Worm (Caenorhabditis elegans) whole organism, L4 larva: Measurements from ENCODE around the gene rps-30.

ENCODE experiments used
- Y48G9A.11 ChIP-seq: fragments of 200-800 bp; sonication (Bioruptor generic); IDR thresholded peaks from 2 replicates; pipeline ENCODE4 v1.3.6; 2022; ENCODE audit warnings: missing genetic modification reagents, missing genetic modification characterization, missing compliant biosample characterization
- ZK546.5 ChIP-seq, 2 experiments: sonication (generic microtip); optimal IDR thresholded peaks; 2 replicates each; lab custom pipeline; 2017; ENCODE audit warnings: missing biosample characterization in 2 of 2, missing genetic modification characterization in 2 of 2
- ama-1 ChIP-seq: fragments of 150-350 bp; optimal IDR thresholded peaks from 2 replicates; lab custom pipeline; 2014; ENCODE audit warnings: inconsistent platforms, mixed read lengths
- dmd-9 ChIP-seq: fragments of 200-800 bp; sonication (Bioruptor generic); IDR thresholded peaks from 2 replicates; pipeline ENCODE4 v1.3.6; 2022; ENCODE audit warnings: missing genetic modification reagents, missing genetic modification characterization, missing compliant biosample characterization
- gei-8 ChIP-seq: fragments of 200-800 bp; sonication (Bioruptor generic); optimal IDR thresholded peaks from 2 replicates; lab custom pipeline; 2018; ENCODE audit warnings: mild to moderate bottlenecking, missing genetic modification characterization, missing compliant biosample characterization
- lin-13 ChIP-seq: fragments of 150-350 bp; optimal IDR thresholded peaks from 2 replicates; lab custom pipeline; 2014; ENCODE audit warnings: missing biosample characterization, missing genetic modification reagents, missing genetic modification characterization
- lin-39 ChIP-seq: fragments of 150-350 bp; optimal IDR thresholded peaks from 2 replicates; lab custom pipeline; 2014; ENCODE audit warnings: missing biosample characterization, missing genetic modification reagents, missing genetic modification characterization
- mxl-3 ChIP-seq: fragments of 200-800 bp; sonication (Bioruptor generic); optimal IDR thresholded peaks from 2 replicates; lab custom pipeline; 2018; ENCODE audit warnings: mild to moderate bottlenecking, missing genetic modification characterization, missing compliant biosample characterization
- nhr-237 ChIP-seq: sonication (generic microtip); optimal IDR thresholded peaks from 2 replicates; lab custom pipeline; 2017; ENCODE audit warnings: missing biosample characterization, missing genetic modification characterization
- saeg-2 ChIP-seq: fragments of 200-800 bp; sonication (Bioruptor generic); IDR thresholded peaks from 2 replicates; pipeline ENCODE4 v1.3.6; 2022; ENCODE audit warnings: missing genetic modification reagents, missing genetic modification characterization, missing compliant biosample characterization
- set-16 ChIP-seq: fragments of 200-800 bp; sonication (Bioruptor generic); IDR thresholded peaks from 2 replicates; pipeline ENCODE4 v1.3.6; 2022; ENCODE audit warnings: missing genetic modification reagents, missing genetic modification characterization, missing compliant biosample characterization
- skn-1 ChIP-seq: fragments of 150-350 bp; optimal IDR thresholded peaks from 2 replicates; lab custom pipeline; 2014; ENCODE audit warnings: missing biosample characterization, missing genetic modification characterization

DNA sequence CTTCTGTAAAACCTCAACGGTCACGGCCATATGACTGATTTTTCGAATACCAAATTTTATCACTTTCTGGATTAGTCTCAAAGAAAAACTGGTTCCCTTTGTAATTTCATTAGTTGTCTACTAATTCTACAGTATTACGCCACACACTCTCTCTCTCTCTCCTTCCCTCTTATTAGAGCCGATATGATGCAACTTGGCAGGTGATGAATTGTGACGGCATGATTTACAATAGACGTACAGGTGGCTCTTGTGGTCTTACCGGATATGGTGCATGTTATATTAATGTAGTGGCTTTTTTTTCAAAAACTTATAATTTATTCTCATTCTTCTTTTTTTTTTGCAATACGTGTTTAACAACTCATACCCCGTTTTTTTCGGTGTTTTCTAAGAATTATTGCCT, 34.5 kb upstream of the rps-30 start:
- TF ChIP-seq ama-1 (no peak), lin-39 (tag; lab: Kevin White, UChicago) (no peak), set-16 (GFP tag; lab: Robert Waterston, UW) (no peak), ZK546.5 (tag; optimal IDR thresholded peaks at IDR 0.05; lab: Kevin White, UChicago) (no peak), saeg-2 (no peak), skn-1 (tag; lab: Kevin White, UChicago) (no peak), gei-8 (no peak), nhr-237 (tag; lab: Kevin White, UChicago) (no peak), Y48G9A.11 (GFP tag; lab: Robert Waterston, UW) (no peak), dmd-9 (GFP tag; lab: Robert Waterston, UW) (no peak), mxl-3 (no peak), lin-13 (GFP tag; lab: Kevin White, UChicago) (no peak)
